Fruit fly (Drosophila melanogaster) whole organism, wandering third instar larva: Measurements from ENCODE around the gene RpS20.

Source experiments
- Abd-B ChIP-seq: fragments of >200 bp; optimal IDR thresholded peaks from 2 replicates; lab custom pipeline; 2017; ENCODE audit warnings: missing biosample characterization, missing genetic modification characterization
- CG32264 ChIP-seq: fragments of 200-800 bp; sonication (Bioruptor generic); optimal IDR thresholded peaks from 2 replicates; lab custom pipeline; 2016; ENCODE audit warnings: missing biosample characterization, missing genetic modification characterization
- CG9705 ChIP-seq: fragments of 200-800 bp; sonication (Bioruptor generic); optimal IDR thresholded peaks from 2 replicates; lab custom pipeline; 2018; ENCODE audit warnings: missing biosample characterization, mild to moderate bottlenecking, missing genetic modification characterization
- CrebA ChIP-seq: fragments of 200-800 bp; sonication (Bioruptor generic); optimal IDR thresholded peaks from 2 replicates; lab custom pipeline; 2016; ENCODE audit warnings: missing biosample characterization, mild to moderate bottlenecking, missing genetic modification characterization, borderline replicate concordance
- Dfd ChIP-seq: fragments of >200 bp; optimal IDR thresholded peaks from 2 replicates; lab custom pipeline; 2017; ENCODE audit warnings: missing biosample characterization, missing genetic modification characterization
- Dif ChIP-seq: fragments of 200-275, 200-300 bp; sonication (Bioruptor generic); optimal IDR thresholded peaks from 2 replicates; lab custom pipeline; 2018; ENCODE audit warnings: missing biosample characterization, missing genetic modification characterization; ENCODE audit not compliant: partially characterized antibody
- GATAd ChIP-seq: sonication (Bioruptor generic); optimal IDR thresholded peaks from 2 replicates; lab custom pipeline; 2016; ENCODE audit warnings: missing biosample characterization, missing genetic modification characterization
- HLH106 ChIP-seq: fragments of 200-800 bp; optimal IDR thresholded peaks from 3 replicates; lab custom pipeline; 2019; ENCODE audit warnings: missing biosample characterization, mild to moderate bottlenecking, missing genetic modification characterization, moderate library complexity
- Hnf4 ChIP-seq: fragments of 200-800 bp; sonication (Bioruptor generic); optimal IDR thresholded peaks from 2 replicates; lab custom pipeline; 2016; ENCODE audit warnings: missing biosample characterization, mild to moderate bottlenecking, missing genetic modification characterization
- Hr78 ChIP-seq: fragments of >200 bp; optimal IDR thresholded peaks from 2 replicates; lab custom pipeline; 2017; ENCODE audit warnings: missing biosample characterization, missing genetic modification characterization
- Hr83 ChIP-seq: fragments of 200-300 bp; sonication (Bioruptor generic); optimal IDR thresholded peaks from 2 replicates; lab custom pipeline; 2016; ENCODE audit warnings: missing biosample characterization, mild to moderate bottlenecking, missing genetic modification characterization, moderate library complexity; ENCODE audit not compliant: poor library complexity, severe bottlenecking
- Jra ChIP-seq: sonication (Bioruptor generic); optimal IDR thresholded peaks from 2 replicates; lab custom pipeline; 2016; ENCODE audit warnings: missing biosample characterization, missing genetic modification characterization
- Mio ChIP-seq: sonication (Bioruptor generic); optimal IDR thresholded peaks from 2 replicates; lab custom pipeline; 2016; ENCODE audit warnings: missing biosample characterization, missing genetic modification characterization
- Myc ChIP-seq: fragments of >200 bp; optimal IDR thresholded peaks from 2 replicates; lab custom pipeline; 2017
- N ChIP-seq: fragments of >200 bp; optimal IDR thresholded peaks from 2 replicates; lab custom pipeline; 2018; ENCODE audit warnings: missing biosample characterization, missing external identifiers, missing genetic modification characterization
- OdsH ChIP-seq: fragments of 200-800 bp; sonication (Bioruptor generic); optimal IDR thresholded peaks from 2 replicates; lab custom pipeline; 2016; ENCODE audit warnings: missing biosample characterization, mild to moderate bottlenecking, missing genetic modification characterization
- Rel ChIP-seq, 2 experiments: fragments of 200-800 bp; sonication (Bioruptor generic) in 1 of 2; optimal IDR thresholded peaks; 2 replicates in 1 of 2; 3 replicates in 1 of 2; lab custom pipeline; 2016 to 2019; ENCODE audit warnings: mild to moderate bottlenecking in 2 of 2, missing biosample characterization in 2 of 2, missing genetic modification characterization in 2 of 2, moderate library complexity in 1 of 2
- Sp1 ChIP-seq: fragments of 200-800 bp; sonication (Bioruptor generic); optimal IDR thresholded peaks from 3 replicates; lab custom pipeline; 2019; ENCODE audit warnings: missing biosample characterization, mild to moderate bottlenecking, missing genetic modification characterization, moderate library complexity
- Vsx2 ChIP-seq: fragments of 200-300, 225-300 bp; sonication (Bioruptor generic); optimal IDR thresholded peaks from 2 replicates; lab custom pipeline; 2018; ENCODE audit warnings: missing biosample characterization, missing genetic modification characterization; ENCODE audit not compliant: partially characterized antibody
- br ChIP-seq: fragments of 200-800 bp; sonication (Bioruptor generic); optimal IDR thresholded peaks from 2 replicates; lab custom pipeline; 2016; ENCODE audit warnings: missing biosample characterization, missing genetic modification characterization
- brk ChIP-seq: fragments of 200-800 bp; sonication (Bioruptor generic); optimal IDR thresholded peaks from 2 replicates; lab custom pipeline; 2016; ENCODE audit warnings: missing biosample characterization, mild to moderate bottlenecking, missing genetic modification characterization
- dl ChIP-seq, 2 experiments: fragments of 175-275, 200-275 bp in 1 of 2; fragments of 200-275 bp in 1 of 2; sonication (Bioruptor generic); optimal IDR thresholded peaks; lab custom pipeline; 2018; ENCODE audit warnings: mild to moderate bottlenecking in 2 of 2, missing biosample characterization in 2 of 2, missing genetic modification characterization in 2 of 2, moderate library complexity in 2 of 2; ENCODE audit not compliant: partially characterized antibody in 2 of 2, insufficient read depth in 1 of 2
- dmrt93B ChIP-seq: fragments of 200-800 bp; sonication (Bioruptor generic); optimal IDR thresholded peaks from 2 replicates; lab custom pipeline; 2018; ENCODE audit warnings: missing biosample characterization, mild to moderate bottlenecking, missing genetic modification characterization
- dsf ChIP-seq: sonication (Bioruptor generic); optimal IDR thresholded peaks from 2 replicates; lab custom pipeline; 2016; ENCODE audit warnings: missing biosample characterization, missing genetic modification characterization, borderline replicate concordance
- ey ChIP-seq: fragments of 200-800 bp; sonication (Bioruptor generic); optimal IDR thresholded peaks from 2 replicates; lab custom pipeline; 2016; ENCODE audit warnings: missing biosample characterization, missing genetic modification characterization
- foxo ChIP-seq, 2 experiments: fragments of 200-800 bp; sonication (Bioruptor generic); optimal IDR thresholded peaks; 2 replicates in 1 of 2; 3 replicates in 1 of 2; lab custom pipeline; 2016 to 2017; ENCODE audit warnings: missing biosample characterization in 2 of 2, missing genetic modification characterization in 2 of 2
- fru ChIP-seq: fragments of 200-800 bp; sonication (Bioruptor generic); optimal IDR thresholded peaks from 3 replicates; lab custom pipeline; 2016; ENCODE audit warnings: missing biosample characterization, mild to moderate bottlenecking, missing genetic modification characterization
- h ChIP-seq: fragments of 200-800 bp; sonication (Bioruptor generic); optimal IDR thresholded peaks from 3 replicates; lab custom pipeline; 2016; ENCODE audit warnings: missing biosample characterization, mild to moderate bottlenecking, missing genetic modification characterization
- jim ChIP-seq: fragments of 175-275, 200-325 bp; sonication (Bioruptor generic); optimal IDR thresholded peaks from 2 replicates; lab custom pipeline; 2016; ENCODE audit warnings: missing biosample characterization, mild to moderate bottlenecking, missing genetic modification characterization
- lola ChIP-seq: fragments of >200 bp; optimal IDR thresholded peaks from 2 replicates; lab custom pipeline; 2017; ENCODE audit warnings: missing biosample characterization, missing genetic modification characterization
- pan ChIP-seq: fragments of >200 bp; optimal IDR thresholded peaks from 2 replicates; lab custom pipeline; 2017
- psq ChIP-seq: fragments of 200-800 bp; sonication (Bioruptor generic); optimal IDR thresholded peaks from 3 replicates; lab custom pipeline; 2017; ENCODE audit warnings: missing biosample characterization, mild to moderate bottlenecking, missing genetic modification characterization, moderate library complexity
- rgr ChIP-seq: fragments of 200-800 bp; sonication (Bioruptor generic); optimal IDR thresholded peaks from 3 replicates; lab custom pipeline; 2016; ENCODE audit warnings: missing biosample characterization, mild to moderate bottlenecking, missing genetic modification characterization
- sage ChIP-seq: fragments of 200-800 bp; sonication (Bioruptor generic); optimal IDR thresholded peaks from 2 replicates; lab custom pipeline; 2016; ENCODE audit warnings: missing biosample characterization, mild to moderate bottlenecking, missing genetic modification characterization
- sv ChIP-seq: fragments of 200-800 bp; sonication (Bioruptor generic); optimal IDR thresholded peaks from 3 replicates; lab custom pipeline; 2016; ENCODE audit warnings: missing biosample characterization, missing genetic modification characterization
- tai ChIP-seq: sonication (Bioruptor generic); optimal IDR thresholded peaks from 2 replicates; lab custom pipeline; 2016; ENCODE audit warnings: missing biosample characterization, missing genetic modification characterization
- usp ChIP-seq: fragments of >200 bp; optimal IDR thresholded peaks from 2 replicates; lab custom pipeline; 2017; ENCODE audit warnings: missing biosample characterization, missing genetic modification characterization
- woc ChIP-seq: sonication (Bioruptor generic); optimal IDR thresholded peaks from 2 replicates; lab custom pipeline; 2016; ENCODE audit warnings: missing biosample characterization, mild to moderate bottlenecking, missing genetic modification characterization

The RpS20 gene

DNA sequence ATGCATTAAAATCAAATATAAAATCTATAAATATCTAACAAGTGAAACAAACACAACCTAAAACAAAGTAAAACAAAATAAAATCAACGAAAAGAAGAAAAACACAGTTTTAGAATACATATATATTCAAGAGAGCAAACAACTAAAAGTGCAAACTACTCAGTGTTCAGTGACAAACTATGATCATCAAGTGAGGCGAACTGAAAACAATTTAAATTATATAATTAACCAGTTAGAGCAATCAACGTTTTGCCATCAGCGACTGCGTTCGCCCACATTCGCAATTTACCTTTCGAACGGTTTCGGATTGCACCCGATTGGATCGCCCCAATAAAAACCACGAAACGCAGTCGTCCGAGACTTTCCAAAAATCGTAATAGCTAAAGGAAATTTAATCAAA, 42.4 kb upstream of the RpS20 start:
- TF ChIP-seq pan (lab: Kevin White, UChicago) (no peak), Hnf4 (GFP tag; lab: Kevin White, UChicago) (no peak), usp (GFP tag; lab: Kevin White, UChicago) (no peak), h (no peak), dmrt93B (GFP tag; lab: Kevin White, UChicago) (no peak), HLH106 (tag; lab: Kevin White, UChicago) (no peak), sage (GFP tag; lab: Kevin White, UChicago) (no peak), Sp1 (GFP tag; lab: Kevin White, UChicago) (no peak), Hr78 (GFP tag; lab: Kevin White, UChicago) (no peak), Myc (lab: Kevin White, UChicago) (no peak), Vsx2 (GFP tag; lab: Kevin White, UChicago) (no peak), tai (no peak), Hr83 (GFP tag; lab: Kevin White, UChicago) (no peak), sv (GFP tag; lab: Kevin White, UChicago) (no peak), GATAd (GFP tag; lab: Kevin White, UChicago) (no peak)

DNA sequence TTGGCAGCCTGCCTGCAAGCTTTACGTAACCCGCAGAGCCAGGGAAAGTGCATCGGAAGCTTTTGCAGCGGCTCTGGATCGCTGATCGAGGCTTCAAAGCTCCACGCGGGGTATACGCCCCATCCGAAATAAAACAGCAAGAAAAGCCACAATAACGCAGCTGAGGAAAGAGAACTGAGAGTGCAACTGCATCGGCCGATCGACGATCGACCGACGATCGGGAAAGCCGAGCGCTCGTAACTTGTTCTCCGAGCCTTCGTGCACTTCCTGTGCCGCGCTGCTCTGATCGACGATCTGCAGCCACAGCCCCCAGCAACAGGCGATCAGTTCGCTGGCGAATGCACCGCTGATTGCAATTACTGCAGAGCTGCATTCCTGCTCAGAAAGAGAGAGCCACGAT, 42.0 kb upstream of the RpS20 start:
- TF ChIP-seq Jra (GFP tag; lab: Kevin White, UChicago) (peak; percentile 31), HLH106 (tag; lab: Kevin White, UChicago) (no peak), OdsH (GFP tag; lab: Kevin White, UChicago) (no peak), dsf (GFP tag; lab: Kevin White, UChicago) (peak; percentile 17), jim (no peak), br (peak; percentile 36), fru (peak; percentile 59), CG32264 (no peak), psq (GFP tag; lab: Kevin White, UChicago) (peak; percentile 65), lola (GFP tag; lab: Kevin White, UChicago) (no peak), h (peak; percentile 43), foxo (GFP tag; optimal IDR thresholded peaks at IDR 0.05; lab: Kevin White, UChicago) (peak in 1 of 2 experiments; percentile 6), pan (lab: Kevin White, UChicago) (no peak), Sp1 (GFP tag; lab: Kevin White, UChicago) (peak; percentile 50), Hr83 (GFP tag; lab: Kevin White, UChicago) (peak; percentile 44), Mio (GFP tag; lab: Kevin White, UChicago) (no peak), sage (GFP tag; lab: Kevin White, UChicago) (peak; percentile 21), Hnf4 (GFP tag; lab: Kevin White, UChicago) (peak; percentile 3), CrebA (peak; percentile 55), woc (peak; percentile 3), rgr (GFP tag; lab: Kevin White, UChicago) (peak; percentile 42), Dif (peak; percentile 70), ey (GFP tag; lab: Kevin White, UChicago) (peak; percentile 7), Vsx2 (GFP tag; lab: Kevin White, UChicago) (peak; percentile 33), Rel (GFP tag; optimal IDR thresholded peaks at IDR 0.05; lab: Kevin White, UChicago) (peak; percentile 53), Rel (tag; optimal IDR thresholded peaks at IDR 0.05; lab: Kevin White, UChicago) (peak; percentile 58)

DNA sequence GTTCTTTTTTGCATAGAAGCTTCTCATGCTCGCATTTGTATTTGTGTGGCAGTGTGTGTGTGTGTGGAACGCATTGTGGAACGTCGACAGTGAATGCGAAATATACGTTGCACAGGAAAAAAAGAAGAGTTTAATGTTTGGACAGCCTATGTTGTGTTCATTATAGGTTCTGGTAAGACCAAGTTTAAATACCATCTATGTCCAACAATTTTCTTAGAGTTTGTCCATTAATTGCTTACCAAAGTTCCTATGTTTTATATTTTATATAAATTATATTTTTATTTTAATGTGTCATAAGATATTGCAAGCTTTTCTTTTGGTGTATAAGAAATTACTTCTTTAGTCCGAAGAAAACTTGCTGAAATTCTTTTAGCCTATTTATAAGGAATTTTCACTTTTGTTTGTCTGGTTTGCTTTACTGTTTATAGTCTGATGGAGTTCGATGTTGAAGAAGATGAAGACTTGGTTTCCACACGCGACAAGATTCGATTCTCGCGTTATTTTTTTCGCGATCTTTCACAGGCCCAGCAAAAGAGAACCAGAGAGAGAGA, 39.8 kb upstream of the RpS20 start:
- no peak for TF ChIP-seq Vsx2 (GFP tag; lab: Kevin White, UChicago)
- TF ChIP-seq psq (GFP tag; lab: Kevin White, UChicago) = peak; percentile 79
- no peak for TF ChIP-seq CrebA
- TF ChIP-seq dmrt93B (GFP tag; lab: Kevin White, UChicago) = peak; percentile 82
- no peak for TF ChIP-seq Jra (GFP tag; lab: Kevin White, UChicago)
- peak; percentile 48 for TF ChIP-seq woc
- TF ChIP-seq Sp1 (GFP tag; lab: Kevin White, UChicago) = peak; percentile 89
- TF ChIP-seq br = peak; percentile 58
- TF ChIP-seq Mio (GFP tag; lab: Kevin White, UChicago) = no peak
- peak; percentile 82 for TF ChIP-seq fru
- peak; percentile 78 for TF ChIP-seq h
- TF ChIP-seq HLH106 (tag; lab: Kevin White, UChicago) = peak; percentile 89
- no peak for TF ChIP-seq tai
- peak; percentile 56 for TF ChIP-seq sage (GFP tag; lab: Kevin White, UChicago)
- no peak for TF ChIP-seq CG32264
- TF ChIP-seq Rel (GFP tag; optimal IDR thresholded peaks at IDR 0.05; lab: Kevin White, UChicago) = no peak
- peak; percentile 36 for TF ChIP-seq Rel (tag; optimal IDR thresholded peaks at IDR 0.05; lab: Kevin White, UChicago)
- no peak for TF ChIP-seq lola (GFP tag; lab: Kevin White, UChicago)
- peak; percentile 91 for TF ChIP-seq rgr (GFP tag; lab: Kevin White, UChicago)
- no peak for TF ChIP-seq dl (GFP tag; optimal IDR thresholded peaks at IDR 0.05; lab: Kevin White, UChicago; ENCODE audit: insufficient read depth in 1 of 2, partially characterized antibody in 2 of 2)
- no peak for TF ChIP-seq GATAd (GFP tag; lab: Kevin White, UChicago)
- no peak for TF ChIP-seq Dif
- TF ChIP-seq ey (GFP tag; lab: Kevin White, UChicago) = peak; percentile 72
- no peak for TF ChIP-seq Dfd (GFP tag; lab: Kevin White, UChicago)
- no peak for TF ChIP-seq jim
- TF ChIP-seq dsf (GFP tag; lab: Kevin White, UChicago) = no peak
- peak; percentile 67 for TF ChIP-seq CG9705 (GFP tag; lab: Kevin White, UChicago)
- TF ChIP-seq OdsH (GFP tag; lab: Kevin White, UChicago) = peak; percentile 71
- no peak for TF ChIP-seq Hr83 (GFP tag; lab: Kevin White, UChicago)
- peak in 1 of 2 experiments; percentile 91 for TF ChIP-seq foxo (GFP tag; optimal IDR thresholded peaks at IDR 0.05; lab: Kevin White, UChicago)
- TF ChIP-seq N (GFP tag; lab: Kevin White, UChicago) = no peak
- TF ChIP-seq sv (GFP tag; lab: Kevin White, UChicago) = no peak
- peak; percentile 6 for TF ChIP-seq Hnf4 (GFP tag; lab: Kevin White, UChicago)
- no peak for TF ChIP-seq brk
- no peak for TF ChIP-seq Abd-B (GFP tag; lab: Kevin White, UChicago)
- no peak for TF ChIP-seq pan (lab: Kevin White, UChicago)
- no peak for TF ChIP-seq Myc (lab: Kevin White, UChicago)
- no peak for TF ChIP-seq Hr78 (GFP tag; lab: Kevin White, UChicago)
